Worm (Caenorhabditis elegans): ENCODE results near the gene nspb-8.

- TF ChIP-seq Y53G8AR.9 (GFP tag; conservative IDR thresholded peaks at IDR 0.05) (no peak), tbp1 (GFP tag; optimal IDR thresholded peaks at IDR 0.05) (no peak), lin-35 (GFP tag; optimal IDR thresholded peaks at IDR 0.05) (no peak), ama-1 (optimal IDR thresholded peaks at IDR 0.05) (no peak), ama-1 (GFP tag; optimal IDR thresholded peaks at IDR 0.05) (no peak), ztf-26 (tag; optimal IDR thresholded peaks at IDR 0.05) (no peak), ceh-79 (tag; optimal IDR thresholded peaks at IDR 0.05) (no peak), unc-62 (GFP tag; optimal IDR thresholded peaks at IDR 0.05) (no peak), athp-1 (tag; optimal IDR thresholded peaks at IDR 0.05) (no peak), snpc-4 (GFP tag; optimal IDR thresholded peaks at IDR 0.05) (no peak), snpc-4 (tag; optimal IDR thresholded peaks at IDR 0.05) (no peak), die-1 (tag; optimal IDR thresholded peaks at IDR 0.05) (no peak), F37B4.10 (GFP tag; IDR thresholded peaks at IDR 0.05) (no peak), madf-3 (GFP tag; IDR thresholded peaks at IDR 0.05) (no peak), sdz-38 (tag; optimal IDR thresholded peaks at IDR 0.05) (no peak)
These were observed 42.3 kb upstream of the nspb-8 start, which contains the start of gene mltn-10 for ce11 chrII:14622758-14623157.

Data from whole organism, young adult.